Worm (Caenorhabditis elegans) whole organism, L2 larva: ENCODE data around the gene F11C1.4.

Source experiments
- C34F6.9 ChIP-seq: fragments of 150-350 bp; optimal IDR thresholded peaks from 2 replicates; lab custom pipeline; 2014; ENCODE audit warnings: missing biosample characterization, missing genetic modification characterization
- F13H6.1 ChIP-seq: sonication (generic microtip); optimal IDR thresholded peaks from 2 replicates; lab custom pipeline; 2016; ENCODE audit warnings: missing genetic modification characterization, missing compliant biosample characterization
- R02D3.7 ChIP-seq: fragments of 150-350 bp; optimal IDR thresholded peaks from 2 replicates; lab custom pipeline; 2014; ENCODE audit warnings: missing biosample characterization, missing genetic modification characterization
- Y55F3AM.14 ChIP-seq: fragments of 200-800 bp; sonication (Bioruptor generic); optimal IDR thresholded peaks from 2 replicates; lab custom pipeline; 2018; ENCODE audit warnings: mild to moderate bottlenecking, missing genetic modification characterization, missing compliant biosample characterization
- ZK546.5 ChIP-seq: sonication (generic microtip); optimal IDR thresholded peaks from 2 replicates; lab custom pipeline; 2017; ENCODE audit warnings: missing biosample characterization, missing genetic modification characterization
- alr-1 ChIP-seq: fragments of 150-350 bp; optimal IDR thresholded peaks from 2 replicates; lab custom pipeline; 2014; ENCODE audit warnings: missing biosample characterization, missing genetic modification characterization
- aly-2 ChIP-seq: fragments of 150-350 bp; optimal IDR thresholded peaks from 2 replicates; lab custom pipeline; 2014; ENCODE audit warnings: missing biosample characterization, missing genetic modification characterization
- ama-1 ChIP-seq: fragments of 150-350 bp; optimal IDR thresholded peaks from 2 replicates; lab custom pipeline; 2018; ENCODE audit warnings: inconsistent platforms
- blmp-1 ChIP-seq: sonication (generic microtip); optimal IDR thresholded peaks from 2 replicates; lab custom pipeline; 2017; ENCODE audit warnings: missing genetic modification characterization, mild to moderate bottlenecking, missing compliant biosample characterization, antibody characterized with exemption, moderate library complexity; ENCODE audit not compliant: insufficient read depth
- ceh-16 ChIP-seq: fragments of 150-350 bp; optimal IDR thresholded peaks from 2 replicates; lab custom pipeline; 2014; ENCODE audit warnings: missing biosample characterization, missing genetic modification characterization
- ceh-82 ChIP-seq: fragments of 150-350 bp; optimal IDR thresholded peaks from 2 replicates; lab custom pipeline; 2014; ENCODE audit warnings: missing biosample characterization, missing genetic modification characterization
- crh-2 ChIP-seq: sonication (generic microtip); optimal IDR thresholded peaks from 2 replicates; lab custom pipeline; 2017; ENCODE audit warnings: missing biosample characterization, missing genetic modification characterization
- dmd-4 ChIP-seq: sonication (generic microtip); optimal IDR thresholded peaks from 2 replicates; lab custom pipeline; 2017; ENCODE audit warnings: missing biosample characterization, missing genetic modification characterization
- egl-27 ChIP-seq: sonication (generic microtip); optimal IDR thresholded peaks from 3 replicates; lab custom pipeline; 2017; ENCODE audit warnings: missing biosample characterization, missing genetic modification reagents, missing genetic modification characterization
- elt-1 ChIP-seq: fragments of 150-350 bp; optimal IDR thresholded peaks from 2 replicates; lab custom pipeline; 2014; ENCODE audit warnings: missing biosample characterization, missing genetic modification characterization
- elt-3 ChIP-seq: sonication (generic microtip); optimal IDR thresholded peaks from 2 replicates; lab custom pipeline; 2017; ENCODE audit warnings: missing biosample characterization, missing genetic modification characterization
- gmeb-1 ChIP-seq: fragments of 150-350 bp; optimal IDR thresholded peaks from 2 replicates; lab custom pipeline; 2014; ENCODE audit warnings: missing biosample characterization, missing genetic modification characterization
- lin-11 ChIP-seq: fragments of 150-350 bp; sonication (generic microtip); optimal IDR thresholded peaks from 2 replicates; lab custom pipeline; 2014; ENCODE audit warnings: missing biosample characterization, missing genetic modification characterization, inconsistent platforms, mixed read lengths
- lin-13 ChIP-seq: fragments of 150-350 bp; optimal IDR thresholded peaks from 2 replicates; lab custom pipeline; 2014; ENCODE audit warnings: missing biosample characterization, missing genetic modification reagents, missing genetic modification characterization
- lin-39 ChIP-seq: fragments of 150-350 bp; optimal IDR thresholded peaks from 2 replicates; lab custom pipeline; 2014; ENCODE audit warnings: missing biosample characterization, missing genetic modification reagents, missing genetic modification characterization
- lsy-2 ChIP-seq, 2 experiments: fragments of 150-350 bp in 1 of 2; sonication (generic microtip) in 1 of 2; optimal IDR thresholded peaks; 2 replicates each; lab custom pipeline; 2014 to 2017; ENCODE audit warnings: missing biosample characterization in 2 of 2, missing genetic modification characterization in 2 of 2
- mab-5 ChIP-seq: fragments of 150-350 bp; optimal IDR thresholded peaks from 2 replicates; lab custom pipeline; 2014; ENCODE audit warnings: missing biosample characterization, missing genetic modification characterization
- mbf-1 ChIP-seq: sonication (generic microtip); optimal IDR thresholded peaks from 2 replicates; lab custom pipeline; 2017; ENCODE audit warnings: missing biosample characterization, missing genetic modification characterization
- mdl-1 ChIP-seq, 2 experiments: fragments of 150-350 bp in 1 of 2; sonication (generic microtip) in 1 of 2; optimal IDR thresholded peaks; 2 replicates each; lab custom pipeline; 2017; ENCODE audit warnings: missing biosample characterization in 2 of 2, missing genetic modification characterization in 2 of 2
- nhr-10 ChIP-seq: sonication (generic microtip); optimal IDR thresholded peaks from 2 replicates; lab custom pipeline; 2017; ENCODE audit warnings: missing biosample characterization, missing genetic modification characterization
- nhr-11 ChIP-seq: fragments of 150-350 bp; optimal IDR thresholded peaks from 2 replicates; lab custom pipeline; 2014; ENCODE audit warnings: missing biosample characterization, missing genetic modification characterization
- nhr-12 ChIP-seq: fragments of 150-350 bp; optimal IDR thresholded peaks from 2 replicates; lab custom pipeline; 2014; ENCODE audit warnings: missing biosample characterization, missing genetic modification characterization
- nhr-129 ChIP-seq: fragments of 150-350 bp; optimal IDR thresholded peaks from 2 replicates; lab custom pipeline; 2014; ENCODE audit warnings: missing biosample characterization, missing genetic modification characterization
- nhr-21 ChIP-seq: fragments of 150-350 bp; optimal IDR thresholded peaks from 2 replicates; lab custom pipeline; 2014; ENCODE audit warnings: missing biosample characterization, missing genetic modification characterization
- nhr-23 ChIP-seq: fragments of 150-350 bp; optimal IDR thresholded peaks from 2 replicates; lab custom pipeline; 2014; ENCODE audit warnings: missing biosample characterization, missing genetic modification reagents, missing genetic modification characterization
- nhr-237 ChIP-seq: fragments of 150-350 bp; optimal IDR thresholded peaks from 2 replicates; lab custom pipeline; 2014; ENCODE audit warnings: missing biosample characterization, missing genetic modification characterization
- nhr-25 ChIP-seq: fragments of 150-350 bp; sonication (generic microtip); optimal IDR thresholded peaks from 3 replicates; lab custom pipeline; 2014; ENCODE audit warnings: missing biosample characterization, missing genetic modification characterization
- nhr-6 ChIP-seq: fragments of 150-350 bp; optimal IDR thresholded peaks from 2 replicates; lab custom pipeline; 2014; ENCODE audit warnings: missing biosample characterization, missing genetic modification characterization
- nhr-77 ChIP-seq: fragments of 150-350 bp; optimal IDR thresholded peaks from 2 replicates; lab custom pipeline; 2014; ENCODE audit warnings: missing biosample characterization, missing genetic modification characterization
- peb-1 ChIP-seq: fragments of 150-350 bp; optimal IDR thresholded peaks from 2 replicates; lab custom pipeline; 2014; ENCODE audit warnings: missing biosample characterization, missing genetic modification characterization
- sem-4 ChIP-seq: fragments of 150-350 bp; optimal IDR thresholded peaks from 2 replicates; lab custom pipeline; 2014; ENCODE audit warnings: missing biosample characterization, missing genetic modification reagents, missing genetic modification characterization
- skn-1 ChIP-seq: sonication (generic microtip); optimal IDR thresholded peaks from 2 replicates; lab custom pipeline; 2017; ENCODE audit warnings: missing biosample characterization, missing genetic modification characterization
- sma-9 ChIP-seq, 2 experiments: fragments of 150-350 bp in 1 of 2; sonication (generic microtip) in 1 of 2; optimal IDR thresholded peaks; 2 replicates each; lab custom pipeline; 2014 to 2016; ENCODE audit warnings: missing genetic modification characterization in 2 of 2, mild to moderate bottlenecking in 1 of 2, missing biosample characterization in 1 of 2, missing compliant biosample characterization in 1 of 2, missing genetic modification reagents in 1 of 2, moderate library complexity in 1 of 2
- snpc-4 ChIP-seq: fragments of 150-350 bp; optimal IDR thresholded peaks from 2 replicates; lab custom pipeline; 2014; ENCODE audit warnings: missing biosample characterization, missing genetic modification characterization
- unc-39 ChIP-seq: fragments of 150-350 bp; optimal IDR thresholded peaks from 2 replicates; lab custom pipeline; 2014; ENCODE audit warnings: missing biosample characterization, missing genetic modification characterization
- unc-55 ChIP-seq: fragments of 150-350 bp; sonication (generic microtip); optimal IDR thresholded peaks from 3 replicates; lab custom pipeline; 2014; ENCODE audit warnings: missing biosample characterization, missing genetic modification reagents, missing genetic modification characterization
- unc-62 ChIP-seq: fragments of 150-350 bp; optimal IDR thresholded peaks from 2 replicates; lab custom pipeline; 2014; ENCODE audit warnings: missing biosample characterization, missing genetic modification reagents, missing genetic modification characterization
- zag-1 ChIP-seq: fragments of 150-350 bp; optimal IDR thresholded peaks from 2 replicates; lab custom pipeline; 2014; ENCODE audit warnings: missing biosample characterization, missing genetic modification characterization
- ztf-1 ChIP-seq: fragments of 200-800 bp; sonication (Bioruptor generic); conservative IDR thresholded peaks from 2 replicates; pipeline ENCODE4 v1.3.6; 2022; ENCODE audit warnings: missing genetic modification characterization, missing compliant biosample characterization
- ztf-11 ChIP-seq: sonication (generic microtip); optimal IDR thresholded peaks from 2 replicates; lab custom pipeline; 2017; ENCODE audit warnings: missing biosample characterization, missing genetic modification characterization
- ztf-4 ChIP-seq: fragments of 150-350 bp; optimal IDR thresholded peaks from 2 replicates; lab custom pipeline; 2014; ENCODE audit warnings: missing biosample characterization, missing genetic modification characterization

Gene F11C1.4

ce11 chrX:12958897-12959296 is 18.0 kb upstream of the F11C1.4 start:
- TF ChIP-seq nhr-25: no peak

- TF ChIP-seq Y55F3AM.14 (GFP tag; lab: Kevin White, UChicago) (no peak), nhr-12 (tag; lab: Kevin White, UChicago) (no peak), unc-62 (GFP tag; lab: Kevin White, UChicago) (no peak), sma-9 (GFP tag; optimal IDR thresholded peaks at IDR 0.05; lab: Kevin White, UChicago) (no peak), sma-9 (tag; optimal IDR thresholded peaks at IDR 0.05; lab: Kevin White, UChicago) (no peak), nhr-25 (no peak), crh-2 (tag; lab: Kevin White, UChicago) (no peak), sem-4 (tag; lab: Kevin White, UChicago) (no peak), ztf-1 (no peak), peb-1 (tag; lab: Kevin White, UChicago) (no peak), dmd-4 (no peak), lin-13 (GFP tag; lab: Kevin White, UChicago) (no peak), unc-55 (GFP tag; lab: Kevin White, UChicago) (no peak), lin-39 (tag; lab: Kevin White, UChicago) (no peak), zag-1 (tag; lab: Kevin White, UChicago) (no peak), elt-3 (tag; lab: Kevin White, UChicago) (no peak), egl-27 (tag; lab: Kevin White, UChicago) (no peak), ztf-4 (no peak), R02D3.7 (no peak), elt-1 (tag; lab: Kevin White, UChicago) (no peak)
Observed at ce11 chrX:12965163-12965562, 11.7 kb upstream of the F11C1.4 start, which contains the start of gene frpr-2. Gene frpr-2 (plus strand): TSS chrX:12965463.

- peak; percentile 71 for TF ChIP-seq unc-55 (GFP tag; lab: Kevin White, UChicago)
- TF ChIP-seq mdl-1 (tag; optimal IDR thresholded peaks at IDR 0.05; lab: Kevin White, UChicago): peak in 1 of 2 experiments; percentile 16
- TF ChIP-seq ama-1 (lab: Kevin White, UChicago): no peak
- no peak for TF ChIP-seq elt-3 (tag; lab: Kevin White, UChicago)
- peak; percentile 17 for TF ChIP-seq snpc-4 (tag; lab: Kevin White, UChicago)
- TF ChIP-seq zag-1 (tag; lab: Kevin White, UChicago): peak; percentile 10
- TF ChIP-seq mab-5 (tag; lab: Kevin White, UChicago): peak; percentile 51
- peak; percentile 73 for TF ChIP-seq F13H6.1 (tag; lab: Kevin White, UChicago)
- peak; percentile 85 for TF ChIP-seq sem-4 (tag; lab: Kevin White, UChicago)
- peak; percentile 91 for TF ChIP-seq nhr-129 (tag; lab: Kevin White, UChicago)
- TF ChIP-seq ZK546.5: no peak
- no peak for TF ChIP-seq skn-1
- no peak for TF ChIP-seq lin-39 (tag; lab: Kevin White, UChicago)
- no peak for TF ChIP-seq ceh-82 (tag; lab: Kevin White, UChicago)
- no peak for TF ChIP-seq nhr-25
- no peak for TF ChIP-seq elt-1 (tag; lab: Kevin White, UChicago)
- TF ChIP-seq lin-11 (tag; lab: Kevin White, UChicago): peak; percentile 73
- TF ChIP-seq ceh-16 (tag; lab: Kevin White, UChicago): no peak
- peak; percentile 34 for TF ChIP-seq blmp-1 (tag; lab: Kevin White, UChicago)
- TF ChIP-seq nhr-11 (tag; lab: Kevin White, UChicago): no peak
- peak; percentile 84 for TF ChIP-seq nhr-6 (tag; lab: Kevin White, UChicago)
- TF ChIP-seq nhr-77 (tag; lab: Kevin White, UChicago): no peak
- TF ChIP-seq nhr-23 (tag; lab: Kevin White, UChicago): no peak
- TF ChIP-seq lsy-2 (tag; optimal IDR thresholded peaks at IDR 0.05; lab: Kevin White, UChicago): peak; percentile 12 to 84
- TF ChIP-seq dmd-4: no peak
- TF ChIP-seq crh-2 (tag; lab: Kevin White, UChicago): peak; percentile 80
- TF ChIP-seq unc-39: no peak
- no peak for TF ChIP-seq R02D3.7
- no peak for TF ChIP-seq peb-1 (tag; lab: Kevin White, UChicago)
- TF ChIP-seq C34F6.9 (tag; lab: Kevin White, UChicago): peak; percentile 89
- no peak for TF ChIP-seq mbf-1 (tag; lab: Kevin White, UChicago)
- TF ChIP-seq sma-9 (GFP tag; optimal IDR thresholded peaks at IDR 0.05; lab: Kevin White, UChicago): peak; percentile 84
- TF ChIP-seq sma-9 (tag; optimal IDR thresholded peaks at IDR 0.05; lab: Kevin White, UChicago): no peak
- peak; percentile 39 for TF ChIP-seq ztf-4
- no peak for TF ChIP-seq ztf-11 (tag; lab: Kevin White, UChicago)
- peak; percentile 76 for TF ChIP-seq gmeb-1 (tag; lab: Kevin White, UChicago)
- TF ChIP-seq egl-27 (tag; lab: Kevin White, UChicago): peak; percentile 53
- no peak for TF ChIP-seq nhr-12 (tag; lab: Kevin White, UChicago)
- no peak for TF ChIP-seq aly-2
- TF ChIP-seq Y55F3AM.14 (GFP tag; lab: Kevin White, UChicago): peak; percentile 10
- TF ChIP-seq nhr-10 (tag; lab: Kevin White, UChicago): no peak
- peak; percentile 81 for TF ChIP-seq nhr-21
- TF ChIP-seq nhr-237: no peak
- no peak for TF ChIP-seq ztf-1
- peak; percentile 84 for TF ChIP-seq lin-13 (GFP tag; lab: Kevin White, UChicago)
- TF ChIP-seq alr-1: no peak
- TF ChIP-seq unc-62 (GFP tag; lab: Kevin White, UChicago): no peak
Observed at ce11 chrX:12975595-12976089, 1.2 kb upstream of the F11C1.4 start, which contains the start of gene ppk-3. Gene ppk-3 (minus strand): TSS chrX:12975645.
